Worm (Caenorhabditis elegans) whole organism, midembryonic: ENCODE measurements around the gene F46H5.2.

Experiments used
- flt-1 ChIP-seq: fragments of 200-800 bp; sonication (Bioruptor generic); IDR thresholded peaks from 2 replicates; pipeline ENCODE4 v1.3.6; 2022; ENCODE audit warnings: missing genetic modification characterization, missing compliant biosample characterization
- ztf-23 ChIP-seq: fragments of 200-800 bp; sonication (Bioruptor generic); IDR thresholded peaks from 2 replicates; pipeline ENCODE4 v1.3.6; 2022; ENCODE audit warnings: missing genetic modification reagents, missing genetic modification characterization, missing compliant biosample characterization

DNA sequence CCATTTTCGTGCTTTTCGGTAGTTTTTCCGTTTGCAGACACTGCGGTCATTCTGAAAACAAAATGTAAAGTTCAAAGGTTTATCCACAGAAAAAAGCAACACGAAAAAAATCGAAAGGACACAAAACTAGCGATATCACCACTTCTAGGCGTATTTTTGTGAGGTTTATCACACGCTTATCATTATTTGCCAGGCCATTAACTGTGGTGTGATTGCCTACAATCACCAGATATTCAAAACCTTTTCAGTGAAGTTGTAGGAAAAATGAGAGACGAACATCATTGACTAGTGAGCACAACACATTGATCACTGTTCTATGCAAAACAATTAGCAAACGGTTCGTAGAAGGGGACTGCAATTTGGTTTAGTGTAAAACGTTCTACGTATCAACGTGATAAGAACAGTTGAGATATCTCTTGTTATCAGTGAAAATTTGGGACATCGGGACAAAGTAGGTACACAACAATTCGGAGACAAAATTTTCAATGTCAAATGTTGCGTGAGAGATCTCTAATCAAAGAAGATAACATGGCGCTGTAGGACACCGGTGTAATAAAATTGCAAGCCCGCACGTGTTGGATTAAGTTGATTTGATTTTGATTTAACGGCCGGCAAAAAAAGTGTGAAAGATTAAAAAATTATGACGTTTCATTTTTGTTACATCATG is 40.2 kb downstream of the F46H5.2 start, which contains the start of gene sur-5:
- no peak for TF ChIP-seq ztf-23 (GFP tag; lab: Robert Waterston, UW)
- no peak for TF ChIP-seq flt-1 (GFP tag; lab: Robert Waterston, UW)
